Fruit fly (Drosophila melanogaster) whole organism, embryonic: ENCODE measurements around the gene Sfp38D.
A peak's percentile ranks its signal among the peaks of the same experiment; 100 is the strongest.

Experiments used
- Asciz ChIP-seq: fragments of 200-800 bp; sonication (Bioruptor generic); optimal IDR thresholded peaks from 2 replicates; lab custom pipeline; 2017; ENCODE audit warnings: missing biosample characterization, mild to moderate bottlenecking, missing genetic modification characterization, missing genetic modification reagents
- Awh ChIP-seq: fragments of 200-800 bp; sonication (Bioruptor generic); IDR thresholded peaks from 2 replicates; pipeline ENCODE4, ENCODE4 v1.3.6; 2022; ENCODE audit warnings: missing biosample characterization, missing genetic modification characterization
- BtbVII ChIP-seq: fragments of 200-800 bp; sonication (Bioruptor generic); optimal IDR thresholded peaks from 3 replicates; lab custom pipeline; 2017; ENCODE audit warnings: missing biosample characterization, mild to moderate bottlenecking, missing genetic modification characterization
- CG11093 ChIP-seq: fragments of 200-800 bp; sonication (Bioruptor generic); IDR thresholded peaks from 3 replicates; pipeline ENCODE4 v1.3.6; 2022; ENCODE audit warnings: missing biosample characterization, missing genetic modification characterization
- CG12769 ChIP-seq: fragments of 200-800 bp; sonication (Bioruptor generic); optimal IDR thresholded peaks from 2 replicates; lab custom pipeline; 2019; ENCODE audit warnings: missing biosample characterization, mild to moderate bottlenecking, missing genetic modification characterization, moderate library complexity
- CG13424 ChIP-seq: fragments of 200-800 bp; sonication (Bioruptor generic); optimal IDR thresholded peaks from 2 replicates; lab custom pipeline; 2019; ENCODE audit warnings: missing biosample characterization, mild to moderate bottlenecking, missing genetic modification characterization, moderate library complexity
- CG14050 ChIP-seq: fragments of 200-800 bp; sonication (Bioruptor generic); IDR thresholded peaks from 3 replicates; pipeline ENCODE4 v1.3.6; 2022; ENCODE audit warnings: missing biosample characterization, missing genetic modification characterization
- CG14965 ChIP-seq: fragments of 200-800 bp; sonication (Bioruptor generic); optimal IDR thresholded peaks from 2 replicates; lab custom pipeline; 2016; ENCODE audit warnings: missing biosample characterization, missing genetic modification characterization, borderline replicate concordance
- CG1647 ChIP-seq: fragments of 200-800 bp; sonication (Bioruptor generic); optimal IDR thresholded peaks from 3 replicates; lab custom pipeline; 2016; ENCODE audit warnings: missing biosample characterization, missing genetic modification characterization
- CG16863 ChIP-seq: fragments of 200-800 bp; sonication (Bioruptor generic); optimal IDR thresholded peaks from 3 replicates; lab custom pipeline; 2016; ENCODE audit warnings: missing biosample characterization, missing genetic modification characterization
- CG17829 ChIP-seq: fragments of 200-800 bp; optimal IDR thresholded peaks from 2 replicates; lab custom pipeline; 2019; ENCODE audit warnings: missing biosample characterization, mild to moderate bottlenecking, missing genetic modification characterization, moderate library complexity
- CG18476 ChIP-seq: fragments of 200-800 bp; sonication (Bioruptor generic); optimal IDR thresholded peaks from 2 replicates; lab custom pipeline; 2016; ENCODE audit warnings: missing biosample characterization, mild to moderate bottlenecking, missing genetic modification characterization
- CG30403 ChIP-seq: fragments of 200-800 bp; sonication (Bioruptor generic); optimal IDR thresholded peaks from 3 replicates; lab custom pipeline; 2016; ENCODE audit warnings: missing biosample characterization, missing genetic modification characterization
- CG34422 ChIP-seq: fragments of 200-800 bp; sonication (Bioruptor generic); IDR thresholded peaks from 3 replicates; pipeline ENCODE4 v1.3.6; 2022; ENCODE audit warnings: missing biosample characterization, missing genetic modification characterization
- CG4282 ChIP-seq: fragments of 200-800 bp; sonication (Bioruptor generic); optimal IDR thresholded peaks from 2 replicates; lab custom pipeline; 2016; ENCODE audit warnings: missing biosample characterization, missing genetic modification characterization
- CG4360 ChIP-seq: fragments of 200-800 bp; sonication (Bioruptor generic); IDR thresholded peaks from 2 replicates; pipeline ENCODE4 v1.3.6; 2022; ENCODE audit warnings: missing biosample characterization, missing genetic modification characterization
- CG4617 ChIP-seq: fragments of 200-800 bp; sonication (Bioruptor generic); optimal IDR thresholded peaks from 3 replicates; lab custom pipeline; 2016; ENCODE audit warnings: missing biosample characterization, missing genetic modification characterization, borderline replicate concordance
- CG6765 ChIP-seq: fragments of 200-800 bp; sonication (Bioruptor generic); optimal IDR thresholded peaks from 3 replicates; lab custom pipeline; 2017; ENCODE audit warnings: missing biosample characterization, mild to moderate bottlenecking, missing genetic modification characterization
- CG7372 ChIP-seq: fragments of 200-800 bp; sonication (Bioruptor generic); IDR thresholded peaks from 2 replicates; pipeline ENCODE4 v1.3.6; 2022; ENCODE audit warnings: missing biosample characterization, missing genetic modification characterization
- CG7963 ChIP-seq: fragments of 200-800 bp; sonication (Bioruptor generic); IDR thresholded peaks from 3 replicates; pipeline ENCODE4 v1.3.6; 2022; ENCODE audit warnings: missing biosample characterization, missing genetic modification characterization; ENCODE audit not compliant: partially characterized antibody
- CG7987 ChIP-seq: fragments of 200-800 bp; sonication (Bioruptor generic); optimal IDR thresholded peaks from 2 replicates; lab custom pipeline; 2018; ENCODE audit warnings: missing biosample characterization, mild to moderate bottlenecking, missing genetic modification characterization, moderate library complexity
- CG8089 ChIP-seq: fragments of 200-800 bp; sonication (Bioruptor generic); optimal IDR thresholded peaks from 3 replicates; lab custom pipeline; 2016; ENCODE audit warnings: missing biosample characterization, missing genetic modification characterization
- CG8765 ChIP-seq: fragments of 200-800 bp; sonication (Bioruptor generic); IDR thresholded peaks from 2 replicates; pipeline ENCODE4 v1.3.6; 2022; ENCODE audit warnings: missing biosample characterization, missing genetic modification characterization
- CG9797 ChIP-seq: fragments of 200-800 bp; sonication (Bioruptor generic); optimal IDR thresholded peaks from 3 replicates; lab custom pipeline; 2018; ENCODE audit warnings: missing biosample characterization, mild to moderate bottlenecking, missing genetic modification characterization
- CHES-1-like ChIP-seq: fragments of 200-800 bp; sonication (Bioruptor generic); optimal IDR thresholded peaks from 2 replicates; lab custom pipeline; 2016; ENCODE audit warnings: missing biosample characterization, missing genetic modification characterization
- Ets97D ChIP-seq: fragments of 200-800 bp; sonication (Bioruptor generic); optimal IDR thresholded peaks from 3 replicates; lab custom pipeline; 2016; ENCODE audit warnings: missing biosample characterization, missing genetic modification characterization
- H15 ChIP-seq: fragments of 200-800 bp; sonication (Bioruptor generic); IDR thresholded peaks from 3 replicates; pipeline ENCODE4 v1.3.6; 2022; ENCODE audit warnings: missing biosample characterization, missing genetic modification characterization
- HLHmδ ChIP-seq: fragments of 200-800 bp; sonication (Bioruptor generic); optimal IDR thresholded peaks from 2 replicates; lab custom pipeline; 2018; ENCODE audit warnings: missing biosample characterization, mild to moderate bottlenecking, missing genetic modification characterization, moderate library complexity
- Hr3 ChIP-seq: fragments of 200-800 bp; sonication (Bioruptor generic); optimal IDR thresholded peaks from 3 replicates; lab custom pipeline; 2016; ENCODE audit warnings: missing biosample characterization, missing genetic modification characterization
- Nf-YB ChIP-seq: fragments of 200-800 bp; sonication (Bioruptor generic); optimal IDR thresholded peaks from 3 replicates; lab custom pipeline; 2019; ENCODE audit warnings: missing biosample characterization, mild to moderate bottlenecking, missing genetic modification characterization, moderate library complexity
- Ptx1 ChIP-seq: fragments of 200-800 bp; sonication (Bioruptor generic); IDR thresholded peaks from 2 replicates; pipeline ENCODE4 v1.3.6; 2022; ENCODE audit warnings: missing biosample characterization, missing genetic modification characterization
- Trl ChIP-seq, 3 experiments: fragments of >200 bp in 2 of 3; fragments of 200-800 bp in 1 of 3; sonication (Bioruptor generic) in 1 of 3; optimal IDR thresholded peaks; 2 replicates in 1 of 3; 3 replicates in 2 of 3; lab custom pipeline; 2016 to 2017; ENCODE audit warnings: missing biosample characterization in 1 of 3, missing genetic modification characterization in 1 of 3
- Usf ChIP-seq: fragments of 200-800 bp; sonication (Bioruptor generic); optimal IDR thresholded peaks from 2 replicates; lab custom pipeline; 2017; ENCODE audit warnings: missing genotype, missing biosample characterization, missing genetic modification characterization
- bab2 ChIP-seq: fragments of 200-800 bp; sonication (Bioruptor generic); optimal IDR thresholded peaks from 2 replicates; lab custom pipeline; 2016; ENCODE audit warnings: missing biosample characterization, missing genetic modification characterization
- disco-r ChIP-seq: fragments of 200-800 bp; sonication (Bioruptor generic); optimal IDR thresholded peaks from 2 replicates; lab custom pipeline; 2016; ENCODE audit warnings: missing biosample characterization, missing genetic modification characterization
- dysf ChIP-seq: fragments of 200-800 bp; sonication (Bioruptor generic); IDR thresholded peaks from 3 replicates; pipeline ENCODE4 v1.3.6; 2022; ENCODE audit warnings: missing biosample characterization, missing genetic modification characterization
- emc ChIP-seq: fragments of 200-800 bp; sonication (Bioruptor generic); optimal IDR thresholded peaks from 2 replicates; lab custom pipeline; 2016; ENCODE audit warnings: missing biosample characterization, missing genetic modification characterization
- fru ChIP-seq: fragments of >200 bp; optimal IDR thresholded peaks from 2 replicates; lab custom pipeline; 2017
- onecut ChIP-seq: fragments of 200-800 bp; sonication (Bioruptor generic); IDR thresholded peaks from 2 replicates; pipeline ENCODE4 v1.3.6; 2022; ENCODE audit warnings: missing biosample characterization, missing genetic modification characterization
- pho ChIP-seq: fragments of 200-800 bp; sonication (Bioruptor generic); optimal IDR thresholded peaks from 2 replicates; lab custom pipeline; 2016; ENCODE audit warnings: missing biosample characterization, missing genetic modification characterization
- phol ChIP-seq: fragments of 200-800 bp; sonication (Bioruptor generic); optimal IDR thresholded peaks from 3 replicates; lab custom pipeline; 2018; ENCODE audit warnings: missing biosample characterization, mild to moderate bottlenecking, missing genetic modification characterization, moderate library complexity
- prd ChIP-seq, 3 experiments: fragments of >200 bp in 2 of 3; fragments of 200-800 bp in 1 of 3; sonication (Bioruptor generic) in 1 of 3; optimal IDR thresholded peaks in 2 of 3; IDR thresholded peaks in 1 of 3; 2 replicates in 2 of 3; 3 replicates in 1 of 3; pipeline versions ENCODE4 v1.3.6 to Lab custom; 2017 to 2022; ENCODE audit warnings: missing biosample characterization in 1 of 3, missing genetic modification characterization in 1 of 3
- schlank ChIP-seq: fragments of 200-800 bp; sonication (Bioruptor generic); optimal IDR thresholded peaks from 2 replicates; lab custom pipeline; 2018; ENCODE audit warnings: missing biosample characterization, mild to moderate bottlenecking, missing genetic modification characterization
- ssp ChIP-seq: fragments of 200-800 bp; sonication (Bioruptor generic); IDR thresholded peaks from 2 replicates; pipeline ENCODE4 v1.3.6; 2022; ENCODE audit warnings: missing biosample characterization, missing genetic modification characterization
- stwl ChIP-seq: fragments of 200-800 bp; sonication (Bioruptor generic); optimal IDR thresholded peaks from 3 replicates; lab custom pipeline; 2018; ENCODE audit warnings: missing biosample characterization, mild to moderate bottlenecking, missing genetic modification characterization, moderate library complexity
- trem ChIP-seq: fragments of 200-800 bp; optimal IDR thresholded peaks from 3 replicates; lab custom pipeline; 2019; ENCODE audit warnings: missing biosample characterization, mild to moderate bottlenecking, missing genetic modification characterization, moderate library complexity
- unc-4 ChIP-seq: fragments of 200-800 bp; sonication (Bioruptor generic); IDR thresholded peaks from 2 replicates; pipeline ENCODE4 v1.3.6; 2022; ENCODE audit warnings: missing biosample characterization, missing genetic modification characterization; ENCODE audit not compliant: partially characterized antibody
- unpg ChIP-seq: fragments of 200-800 bp; sonication (Bioruptor generic); optimal IDR thresholded peaks from 3 replicates; lab custom pipeline; 2018; ENCODE audit warnings: missing biosample characterization, mild to moderate bottlenecking, missing genetic modification characterization, moderate library complexity
- vnd ChIP-seq: fragments of 200-800 bp; sonication (Bioruptor generic); IDR thresholded peaks from 3 replicates; pipeline ENCODE4 v1.3.6; 2022; ENCODE audit warnings: missing biosample characterization, missing genetic modification characterization; ENCODE audit not compliant: partially characterized antibody
- zen ChIP-seq: fragments of 200-800 bp; sonication (Bioruptor generic); optimal IDR thresholded peaks from 3 replicates; lab custom pipeline; 2018; ENCODE audit warnings: missing biosample characterization, mild to moderate bottlenecking, missing genetic modification characterization, moderate library complexity

The Sfp38D gene

dm6 chr2L:20656110-20656509, 15.4 kb downstream of the Sfp38D start, which contains the start of the genes brun and CG2614 (continued):
- TF ChIP-seq Usf (GFP tag; lab: Kevin White, UChicago): no peak
- peak; percentile 74 for TF ChIP-seq CHES-1-like
- peak; percentile 60; the same call in 2 of the 3 replicates for TF ChIP-seq H15 (GFP tag; lab: Robert Waterston, UW)
- TF ChIP-seq CG11093: peak; percentile 26; the same call in 1 of the 3 replicates
- TF ChIP-seq CG34422 (GFP tag; lab: Robert Waterston, UW): peak; percentile 86; the same call in 2 of the 3 replicates
- TF ChIP-seq CG12769 (tag; lab: Kevin White, UChicago): no peak
- peak; percentile 81 for TF ChIP-seq phol (tag; lab: Kevin White, UChicago)
- no peak for TF ChIP-seq unpg
- peak; percentile 85 for TF ChIP-seq CG30403
- peak; percentile 75 for TF ChIP-seq bab2 (GFP tag; lab: Kevin White, UChicago)
- peak; percentile 73 for TF ChIP-seq CG17829 (tag; lab: Kevin White, UChicago)
- no peak for TF ChIP-seq BtbVII
- peak; percentile 93 for TF ChIP-seq CG9797 (GFP tag; lab: Kevin White, UChicago)
- TF ChIP-seq CG8765 (GFP tag; lab: Robert Waterston, UW): no peak
- TF ChIP-seq prd (optimal IDR thresholded peaks at IDR 0.05; lab: Kevin White, UChicago): no peak
- TF ChIP-seq prd (GFP tag; IDR thresholded peaks at IDR 0.05; lab: Robert Waterston, UW): peak; percentile 91
- TF ChIP-seq CG4282 (GFP tag; lab: Kevin White, UChicago): peak; percentile 24
- peak; percentile 53 for TF ChIP-seq CG16863
- TF ChIP-seq zen: peak; percentile 36
- peak; percentile 91 for TF ChIP-seq unc-4 (GFP tag; lab: Robert Waterston, UW)
- peak; percentile 55 for TF ChIP-seq stwl (tag; lab: Kevin White, UChicago)
- no peak for TF ChIP-seq Asciz (GFP tag; lab: Kevin White, UChicago)
- TF ChIP-seq emc (GFP tag; lab: Kevin White, UChicago): peak; percentile 54
- peak; percentile 95 for TF ChIP-seq CG4617
- no peak for TF ChIP-seq schlank (tag; lab: Kevin White, UChicago)
- TF ChIP-seq CG6765 (GFP tag; lab: Kevin White, UChicago): no peak
- peak; percentile 72 for TF ChIP-seq CG13424 (tag; lab: Kevin White, UChicago)
- TF ChIP-seq CG7987 (GFP tag; lab: Kevin White, UChicago): no peak
- TF ChIP-seq ssp: peak; percentile 72
- TF ChIP-seq Awh (GFP tag; lab: Robert Waterston, UW): no peak
- peak; percentile 39; the same call in 1 of the 2 replicates for TF ChIP-seq CG7372 (GFP tag; lab: Robert Waterston, UW)
- TF ChIP-seq trem (tag; lab: Kevin White, UChicago): peak; percentile 80
- TF ChIP-seq onecut (GFP tag; lab: Robert Waterston, UW): no peak
- TF ChIP-seq CG4360 (GFP tag; lab: Robert Waterston, UW): no peak
- TF ChIP-seq Hr3 (GFP tag; lab: Kevin White, UChicago): peak; percentile 70
- TF ChIP-seq CG14965 (GFP tag; lab: Kevin White, UChicago): no peak
- peak; percentile 71 for TF ChIP-seq CG1647
- TF ChIP-seq vnd (GFP tag; lab: Robert Waterston, UW): peak; percentile 85
- TF ChIP-seq HLHmδ (GFP tag; lab: Kevin White, UChicago): no peak
- TF ChIP-seq CG7963 (GFP tag; lab: Robert Waterston, UW): peak; percentile 49; the same call in 1 of the 3 replicates
- peak; percentile 53 for TF ChIP-seq CG18476
- TF ChIP-seq CG8089: peak; percentile 37
- peak; percentile 78 for TF ChIP-seq dysf (GFP tag; lab: Robert Waterston, UW)
- TF ChIP-seq fru (lab: Kevin White, UChicago): no peak
- TF ChIP-seq CG14050: peak; percentile 61; the same call in 1 of the 3 replicates
- peak; percentile 83 for TF ChIP-seq Ets97D
- no peak for TF ChIP-seq Trl (optimal IDR thresholded peaks at IDR 0.05; lab: Kevin White, UChicago)
- peak; percentile 74 for TF ChIP-seq Trl (GFP tag; optimal IDR thresholded peaks at IDR 0.05; lab: Kevin White, UChicago)
- TF ChIP-seq pho (GFP tag; lab: Kevin White, UChicago): peak; percentile 73
- peak; percentile 59 for TF ChIP-seq disco-r (GFP tag; lab: Kevin White, UChicago)
- TF ChIP-seq Nf-YB (GFP tag; lab: Kevin White, UChicago): peak; percentile 69
- peak; percentile 88 for TF ChIP-seq Ptx1
